Worm (Caenorhabditis elegans) whole organism, L1 larva: Measurements from ENCODE around the gene otpl-8.

Experiments
- ceh-88 ChIP-seq: fragments of 200-800 bp; sonication (Bioruptor generic); IDR thresholded peaks from 2 replicates; pipeline ENCODE4 v1.3.6; 2022; ENCODE audit warnings: missing genetic modification characterization, missing compliant biosample characterization
- ztf-4 ChIP-seq: fragments of 150-350 bp; optimal IDR thresholded peaks from 2 replicates; lab custom pipeline; 2014; ENCODE audit warnings: missing biosample characterization, missing genetic modification characterization

ce11 chrX:12275577-12275976, 4.8 kb upstream of the otpl-8 start, which contains the start of gene C04B4.6:
- TF ChIP-seq ceh-88 (GFP tag; lab: Robert Waterston, UW) (no peak), ztf-4 (tag; lab: Kevin White, UChicago) (no peak)
